Worm (Caenorhabditis elegans) whole organism, late embryonic: ENCODE data around the gene H29C22.1.
A peak's percentile ranks its signal among the peaks of the same experiment; 100 is the strongest.

Source experiments
- C08G9.2 ChIP-seq: sonication (generic microtip); optimal IDR thresholded peaks from 2 replicates; lab custom pipeline; 2016; ENCODE audit warnings: mild to moderate bottlenecking, missing genetic modification characterization, moderate library complexity, missing compliant biosample characterization
- C38D4.7 ChIP-seq: fragments of 200-800 bp; sonication (Bioruptor generic); optimal IDR thresholded peaks from 2 replicates; lab custom pipeline; 2018; ENCODE audit warnings: mild to moderate bottlenecking, missing genetic modification characterization, moderate library complexity, missing compliant biosample characterization
- K02D7.2 ChIP-seq: sonication (generic microtip); optimal IDR thresholded peaks from 2 replicates; lab custom pipeline; 2017; ENCODE audit warnings: mild to moderate bottlenecking, missing genetic modification characterization, missing compliant biosample characterization
- K09A11.1 ChIP-seq: sonication (generic microtip); optimal IDR thresholded peaks from 2 replicates; lab custom pipeline; 2017; ENCODE audit warnings: antibody characterized with exemption, mild to moderate bottlenecking, missing genetic modification characterization, missing compliant biosample characterization; ENCODE audit not compliant: insufficient read depth
- T23F11.4 ChIP-seq: fragments of 200-800 bp; sonication (Bioruptor generic); optimal IDR thresholded peaks from 2 replicates; lab custom pipeline; 2018; ENCODE audit warnings: mild to moderate bottlenecking, missing genetic modification characterization, missing compliant biosample characterization
- Y22D7AL.16 ChIP-seq: sonication (generic microtip); optimal IDR thresholded peaks from 2 replicates; lab custom pipeline; 2016; ENCODE audit warnings: missing genetic modification characterization, missing compliant biosample characterization
- ama-1 ChIP-seq: fragments of 150-350 bp; optimal IDR thresholded peaks from 2 replicates; lab custom pipeline; 2014
- ceh-14 ChIP-seq: sonication (generic microtip); optimal IDR thresholded peaks from 2 replicates; lab custom pipeline; 2016; ENCODE audit warnings: missing genotype, missing genetic modification characterization, missing compliant biosample characterization
- ceh-2 ChIP-seq: sonication (generic microtip); optimal IDR thresholded peaks from 2 replicates; lab custom pipeline; 2016; ENCODE audit warnings: missing genotype, missing genetic modification characterization, missing compliant biosample characterization
- ceh-22 ChIP-seq: sonication (generic microtip); optimal IDR thresholded peaks from 2 replicates; lab custom pipeline; 2017; ENCODE audit warnings: missing biosample characterization, missing genetic modification characterization
- ceh-30 ChIP-seq: fragments of 150-350 bp; optimal IDR thresholded peaks from 2 replicates; lab custom pipeline; 2014; ENCODE audit warnings: missing biosample characterization, missing genetic modification characterization
- ceh-31 ChIP-seq: sonication (generic microtip); optimal IDR thresholded peaks from 2 replicates; lab custom pipeline; 2016; ENCODE audit warnings: missing genetic modification characterization, missing compliant biosample characterization
- ceh-34 ChIP-seq: sonication (generic microtip); optimal IDR thresholded peaks from 2 replicates; lab custom pipeline; 2016; ENCODE audit warnings: mild to moderate bottlenecking, missing genetic modification characterization, missing compliant biosample characterization
- ceh-48 ChIP-seq: sonication (generic microtip); optimal IDR thresholded peaks from 2 replicates; lab custom pipeline; 2016; ENCODE audit warnings: missing genetic modification characterization, inconsistent platforms, missing compliant biosample characterization
- ceh-9 ChIP-seq: sonication (generic microtip); optimal IDR thresholded peaks from 2 replicates; lab custom pipeline; 2016; ENCODE audit warnings: mild to moderate bottlenecking, missing genetic modification characterization, inconsistent platforms, missing compliant biosample characterization
- che-1 ChIP-seq: sonication (generic microtip); optimal IDR thresholded peaks from 2 replicates; lab custom pipeline; 2016; ENCODE audit warnings: mild to moderate bottlenecking, missing genetic modification characterization, missing compliant biosample characterization
- dmd-4 ChIP-seq: sonication (generic microtip); optimal IDR thresholded peaks from 2 replicates; lab custom pipeline; 2016; ENCODE audit warnings: borderline replicate concordance, missing genetic modification characterization, missing compliant biosample characterization
- elt-2 ChIP-seq: sonication (generic microtip); optimal IDR thresholded peaks from 2 replicates; lab custom pipeline; 2016; ENCODE audit warnings: missing genetic modification reagents, missing genetic modification characterization, missing compliant biosample characterization
- elt-4 ChIP-seq: sonication (generic microtip); optimal IDR thresholded peaks from 2 replicates; lab custom pipeline; 2016; ENCODE audit warnings: missing genetic modification characterization, missing compliant biosample characterization
- ets-4 ChIP-seq: sonication (generic microtip); optimal IDR thresholded peaks from 2 replicates; lab custom pipeline; 2016; ENCODE audit warnings: missing genetic modification characterization, missing compliant biosample characterization
- eyg-1 ChIP-seq: sonication (generic microtip); optimal IDR thresholded peaks from 2 replicates; lab custom pipeline; 2016; ENCODE audit warnings: missing genotype, missing genetic modification characterization, missing compliant biosample characterization
- fkh-10 ChIP-seq: fragments of 150-350 bp; optimal IDR thresholded peaks from 2 replicates; lab custom pipeline; 2014; ENCODE audit warnings: missing biosample characterization, missing genetic modification reagents, missing genetic modification characterization
- fkh-6 ChIP-seq: sonication (generic microtip); optimal IDR thresholded peaks from 2 replicates; lab custom pipeline; 2016; ENCODE audit warnings: missing genetic modification characterization, missing compliant biosample characterization
- gmeb-2 ChIP-seq: sonication (generic microtip); optimal IDR thresholded peaks from 2 replicates; lab custom pipeline; 2016; ENCODE audit warnings: missing genetic modification characterization, inconsistent platforms, missing compliant biosample characterization
- hlh-15 ChIP-seq: sonication (generic microtip); optimal IDR thresholded peaks from 2 replicates; lab custom pipeline; 2016; ENCODE audit warnings: missing genetic modification characterization, missing compliant biosample characterization
- hlh-30 ChIP-seq: sonication (generic microtip); optimal IDR thresholded peaks from 2 replicates; lab custom pipeline; 2017; ENCODE audit warnings: antibody characterized with exemption, missing genetic modification characterization, missing compliant biosample characterization; ENCODE audit not compliant: insufficient read depth
- hlh-6 ChIP-seq: sonication (generic microtip); optimal IDR thresholded peaks from 2 replicates; lab custom pipeline; 2016; ENCODE audit warnings: missing genotype, missing genetic modification characterization, missing compliant biosample characterization
- lim-6 ChIP-seq: sonication (generic microtip); optimal IDR thresholded peaks from 2 replicates; lab custom pipeline; 2016; ENCODE audit warnings: missing genetic modification characterization, missing compliant biosample characterization
- lin-11 ChIP-seq: fragments of 200-800 bp; sonication (Bioruptor generic); optimal IDR thresholded peaks from 2 replicates; lab custom pipeline; 2018; ENCODE audit warnings: mild to moderate bottlenecking, missing genetic modification characterization, missing compliant biosample characterization
- madf-2 ChIP-seq: sonication (generic microtip); optimal IDR thresholded peaks from 2 replicates; lab custom pipeline; 2017; ENCODE audit warnings: missing genetic modification characterization, missing compliant biosample characterization
- nfya-1 ChIP-seq: sonication (generic microtip); optimal IDR thresholded peaks from 2 replicates; lab custom pipeline; 2017; ENCODE audit warnings: missing genetic modification characterization, mild to moderate bottlenecking, missing compliant biosample characterization, antibody characterized with exemption, moderate library complexity
- nhr-11 ChIP-seq: fragments of 150-350 bp; optimal IDR thresholded peaks from 2 replicates; lab custom pipeline; 2014; ENCODE audit warnings: missing biosample characterization, missing genetic modification characterization
- npax-4 ChIP-seq: sonication (generic microtip); optimal IDR thresholded peaks from 2 replicates; lab custom pipeline; 2016; ENCODE audit warnings: missing genetic modification characterization, missing compliant biosample characterization
- odd-2 ChIP-seq: sonication (generic microtip); optimal IDR thresholded peaks from 2 replicates; lab custom pipeline; 2017; ENCODE audit warnings: antibody characterized with exemption, mild to moderate bottlenecking, missing genetic modification characterization, missing compliant biosample characterization
- pqm-1 ChIP-seq: sonication (generic microtip); optimal IDR thresholded peaks from 2 replicates; lab custom pipeline; 2016; ENCODE audit warnings: missing genetic modification characterization, missing compliant biosample characterization
- rnt-1 ChIP-seq: sonication (generic microtip); optimal IDR thresholded peaks from 2 replicates; lab custom pipeline; 2016; ENCODE audit warnings: missing genetic modification characterization, missing compliant biosample characterization
- sox-4 ChIP-seq: sonication (generic microtip); optimal IDR thresholded peaks from 2 replicates; lab custom pipeline; 2017; ENCODE audit warnings: mild to moderate bottlenecking, missing genetic modification characterization, inconsistent platforms, missing compliant biosample characterization
- tbx-2 ChIP-seq: sonication (generic microtip); optimal IDR thresholded peaks from 2 replicates; lab custom pipeline; 2016; ENCODE audit warnings: missing genetic modification characterization, missing compliant biosample characterization
- tbx-7 ChIP-seq: sonication (generic microtip); optimal IDR thresholded peaks from 2 replicates; lab custom pipeline; 2016; ENCODE audit warnings: missing genotype, missing genetic modification characterization, missing compliant biosample characterization
- ttx-3 ChIP-seq: sonication (generic microtip); optimal IDR thresholded peaks from 2 replicates; lab custom pipeline; 2016; ENCODE audit warnings: missing genetic modification reagents, missing genetic modification characterization, missing compliant biosample characterization
- unc-55 ChIP-seq: sonication (generic microtip); optimal IDR thresholded peaks from 2 replicates; lab custom pipeline; 2017; ENCODE audit warnings: missing biosample characterization, missing genetic modification reagents, missing genetic modification characterization
- unc-86 ChIP-seq: sonication (generic microtip); optimal IDR thresholded peaks from 2 replicates; lab custom pipeline; 2016; ENCODE audit warnings: missing genetic modification characterization, missing compliant biosample characterization
- zip-5 ChIP-seq: sonication (generic microtip); optimal IDR thresholded peaks from 2 replicates; lab custom pipeline; 2016; ENCODE audit warnings: missing genetic modification characterization, missing compliant biosample characterization
- ztf-16 ChIP-seq: sonication (generic microtip); optimal IDR thresholded peaks from 2 replicates; lab custom pipeline; 2017; ENCODE audit warnings: missing genetic modification characterization, missing compliant biosample characterization

Gene H29C22.1

DNA sequence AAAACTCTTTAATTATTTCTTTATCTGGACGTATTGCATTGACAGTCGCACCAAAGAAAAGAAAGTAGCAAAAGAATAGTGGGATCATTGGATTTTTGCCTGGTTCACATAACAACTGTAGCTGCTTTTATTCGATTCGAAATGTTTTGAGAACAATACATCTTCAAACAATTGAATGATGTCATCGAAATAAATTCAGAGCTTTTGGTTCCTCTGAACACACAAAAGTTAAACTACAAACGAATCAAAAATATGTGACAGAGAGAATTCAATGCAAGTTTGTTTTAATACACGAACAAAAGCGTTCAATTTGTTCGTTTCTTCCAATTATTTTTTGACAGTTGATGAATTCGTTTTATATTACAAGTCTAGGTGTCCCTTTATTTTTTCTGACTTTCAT, at the start of gene H29C22.1:
Gene H29C22.1 (minus strand): TSS at position 101 of the 400 bp plus-strand sequence.
- no peak for TF ChIP-seq elt-4 (tag; lab: Kevin White, UChicago)
- no peak for TF ChIP-seq sox-4
- TF ChIP-seq rnt-1, result no peak
- no peak for TF ChIP-seq nhr-11
- TF ChIP-seq zip-5 (tag; lab: Kevin White, UChicago), result no peak
- TF ChIP-seq hlh-6, result no peak
- TF ChIP-seq odd-2, result no peak
- no peak for TF ChIP-seq nfya-1 (tag; lab: Kevin White, UChicago)
- no peak for TF ChIP-seq dmd-4
- no peak for TF ChIP-seq ceh-14 (tag; lab: Kevin White, UChicago)
- TF ChIP-seq ceh-48, result no peak
- no peak for TF ChIP-seq lin-11 (tag; lab: Kevin White, UChicago)
- no peak for TF ChIP-seq hlh-15 (tag; lab: Kevin White, UChicago)
- TF ChIP-seq madf-2 (tag; lab: Kevin White, UChicago), result no peak
- TF ChIP-seq npax-4 (tag; lab: Kevin White, UChicago), result no peak

DNA sequence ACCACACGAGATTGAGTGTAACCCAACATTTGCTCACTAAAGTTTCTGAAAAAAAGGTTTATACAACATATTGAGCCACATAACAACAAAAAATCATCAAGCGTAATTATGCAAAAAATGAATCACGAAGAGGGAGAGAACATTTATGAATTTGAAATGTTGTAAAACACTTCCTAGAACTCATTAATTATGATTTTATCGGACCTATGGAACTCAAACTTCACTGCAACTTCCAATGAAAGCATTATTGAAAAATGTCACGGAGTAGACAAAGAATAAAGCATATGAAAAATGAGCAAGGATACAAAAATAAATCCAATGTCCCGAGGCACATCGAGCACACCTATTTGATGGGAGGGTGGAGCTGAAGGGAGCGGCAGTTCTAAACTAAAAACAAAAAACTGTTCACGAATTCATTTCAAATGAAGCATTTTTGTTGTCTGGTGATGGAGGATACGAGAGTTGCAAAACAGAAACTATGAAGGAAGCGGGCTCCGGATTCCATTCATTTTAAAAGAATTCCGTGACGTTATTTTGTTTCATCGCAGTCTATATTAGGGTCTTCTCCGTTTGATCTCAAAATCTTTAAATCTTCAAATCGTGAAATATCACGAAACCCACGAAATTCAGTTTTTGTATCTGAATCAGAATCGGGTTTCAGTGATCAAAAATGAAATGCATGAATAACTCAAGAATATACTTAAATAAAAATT, 38.9 kb upstream of the H29C22.1 start, which contains the start of gene flp-20:
Gene flp-20 (minus strand): TSS at position 51 of the 713 bp plus-strand sequence.
- no peak for TF ChIP-seq madf-2 (tag; lab: Kevin White, UChicago)

- no peak for TF ChIP-seq madf-2 (tag; lab: Kevin White, UChicago)
- TF ChIP-seq pqm-1 (tag; lab: Kevin White, UChicago), result no peak
- TF ChIP-seq ceh-34 (tag; lab: Kevin White, UChicago), result peak; percentile 31
- peak; percentile 73 for TF ChIP-seq ceh-31
- no peak for TF ChIP-seq hlh-15 (tag; lab: Kevin White, UChicago)
- peak; percentile 74 for TF ChIP-seq tbx-2 (tag; lab: Kevin White, UChicago)
- TF ChIP-seq ama-1, result no peak
- TF ChIP-seq ceh-2 (tag; lab: Kevin White, UChicago), result peak; percentile 63
- TF ChIP-seq nfya-1 (tag; lab: Kevin White, UChicago), result peak; percentile 10
- no peak for TF ChIP-seq nhr-11
- TF ChIP-seq ets-4 (tag; lab: Kevin White, UChicago), result peak; percentile 73
- no peak for TF ChIP-seq K02D7.2 (tag; lab: Kevin White, UChicago)
- peak; percentile 8 for TF ChIP-seq lim-6 (tag; lab: Kevin White, UChicago)
- peak; percentile 97 for TF ChIP-seq hlh-30 (tag; lab: Kevin White, UChicago)
- no peak for TF ChIP-seq unc-86 (tag; lab: Kevin White, UChicago)
- TF ChIP-seq C08G9.2 (tag; lab: Kevin White, UChicago), result peak; percentile 64
Observed at ce11 chrX:9347380-9347979, 36.4 kb upstream of the H29C22.1 start, which contains the start of gene oga-1. Gene oga-1 (minus strand): TSS chrX:9347430.

ce11 chrX:9338375-9338774, 27.2 kb upstream of the H29C22.1 start, which contains the start of gene apa-2:
Gene apa-2 (plus strand): TSS chrX:9338675.
- no peak for TF ChIP-seq ceh-22
- TF ChIP-seq T23F11.4 (GFP tag; lab: Kevin White, UChicago), result no peak
- TF ChIP-seq nfya-1 (tag; lab: Kevin White, UChicago), result no peak
- no peak for TF ChIP-seq nhr-11
- no peak for TF ChIP-seq eyg-1 (tag; lab: Kevin White, UChicago)
- TF ChIP-seq unc-55 (GFP tag; lab: Kevin White, UChicago), result no peak
- TF ChIP-seq Y22D7AL.16, result no peak
- no peak for TF ChIP-seq ztf-16 (tag; lab: Kevin White, UChicago)
- no peak for TF ChIP-seq dmd-4

ce11 chrX:9337832-9338231, 26.7 kb upstream of the H29C22.1 start:
- TF ChIP-seq ttx-3 (tag; lab: Kevin White, UChicago), result no peak
- no peak for TF ChIP-seq K02D7.2 (tag; lab: Kevin White, UChicago)
- TF ChIP-seq ceh-48, result peak; percentile 81
- no peak for TF ChIP-seq che-1 (tag; lab: Kevin White, UChicago)
- peak; percentile 57 for TF ChIP-seq hlh-30 (tag; lab: Kevin White, UChicago)
- TF ChIP-seq K09A11.1 (tag; lab: Kevin White, UChicago), result no peak
- TF ChIP-seq ceh-30 (tag; lab: Kevin White, UChicago), result no peak
- TF ChIP-seq C38D4.7 (GFP tag; lab: Kevin White, UChicago), result no peak
- peak; percentile 20 for TF ChIP-seq elt-2 (tag; lab: Kevin White, UChicago)
- TF ChIP-seq ceh-22, result no peak
- TF ChIP-seq fkh-10 (GFP tag; lab: Kevin White, UChicago), result peak; percentile 55
- TF ChIP-seq tbx-7 (tag; lab: Kevin White, UChicago), result no peak
- TF ChIP-seq ceh-2 (tag; lab: Kevin White, UChicago), result peak; percentile 37
- no peak for TF ChIP-seq ceh-9
- peak; percentile 22 for TF ChIP-seq madf-2 (tag; lab: Kevin White, UChicago)
- TF ChIP-seq gmeb-2 (tag; lab: Kevin White, UChicago), result no peak
- TF ChIP-seq fkh-6 (tag; lab: Kevin White, UChicago), result peak; percentile 22
